Worm (Caenorhabditis elegans): ENCODE measurements around the gene Y59E9AL.4.
"Not testable (repeated sequence)": the region's sequence is repeated elsewhere in the genome, so short reads cannot be mapped to it uniquely, and the experiment has no call there.

Y59E9AL.4 gene

DNA sequence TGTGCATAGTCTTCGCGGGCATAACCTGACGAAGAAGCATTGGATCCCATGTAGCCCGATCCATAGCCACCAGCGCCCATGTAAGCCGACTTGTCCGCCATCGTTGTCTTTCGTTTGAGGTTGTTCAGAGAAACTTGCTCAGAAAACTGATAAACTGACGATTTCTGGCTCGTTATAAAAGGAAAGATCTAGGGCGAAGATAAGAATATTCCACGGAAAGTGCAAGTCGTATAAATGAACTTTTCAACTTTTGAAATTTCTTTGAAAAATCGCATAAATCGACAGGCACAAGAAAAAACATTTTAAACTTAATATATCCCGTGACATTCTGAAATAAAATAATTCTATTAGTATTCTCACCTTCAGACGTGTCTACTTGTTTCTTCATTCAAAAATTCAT is 52.1 kb downstream of the Y59E9AL.4 start, which contains the start of the genes nspd-3 and C24D10.2:
TSS of gene nspd-3 (minus strand) at position 101 of the 400 bp plus-strand sequence.
TSS of gene C24D10.2 (plus strand) at position 399 of the 400 bp plus-strand sequence.
- TF ChIP-seq sea-2 (GFP tag; IDR thresholded peaks at IDR 0.05); rec-8 (tag; optimal IDR thresholded peaks at IDR 0.05); B0035.1 (tag; optimal IDR thresholded peaks at IDR 0.05): not testable (repeated sequence)
